Fruit fly (Drosophila melanogaster): ENCODE data around the gene CG45045.

The CG45045 gene

DNA sequence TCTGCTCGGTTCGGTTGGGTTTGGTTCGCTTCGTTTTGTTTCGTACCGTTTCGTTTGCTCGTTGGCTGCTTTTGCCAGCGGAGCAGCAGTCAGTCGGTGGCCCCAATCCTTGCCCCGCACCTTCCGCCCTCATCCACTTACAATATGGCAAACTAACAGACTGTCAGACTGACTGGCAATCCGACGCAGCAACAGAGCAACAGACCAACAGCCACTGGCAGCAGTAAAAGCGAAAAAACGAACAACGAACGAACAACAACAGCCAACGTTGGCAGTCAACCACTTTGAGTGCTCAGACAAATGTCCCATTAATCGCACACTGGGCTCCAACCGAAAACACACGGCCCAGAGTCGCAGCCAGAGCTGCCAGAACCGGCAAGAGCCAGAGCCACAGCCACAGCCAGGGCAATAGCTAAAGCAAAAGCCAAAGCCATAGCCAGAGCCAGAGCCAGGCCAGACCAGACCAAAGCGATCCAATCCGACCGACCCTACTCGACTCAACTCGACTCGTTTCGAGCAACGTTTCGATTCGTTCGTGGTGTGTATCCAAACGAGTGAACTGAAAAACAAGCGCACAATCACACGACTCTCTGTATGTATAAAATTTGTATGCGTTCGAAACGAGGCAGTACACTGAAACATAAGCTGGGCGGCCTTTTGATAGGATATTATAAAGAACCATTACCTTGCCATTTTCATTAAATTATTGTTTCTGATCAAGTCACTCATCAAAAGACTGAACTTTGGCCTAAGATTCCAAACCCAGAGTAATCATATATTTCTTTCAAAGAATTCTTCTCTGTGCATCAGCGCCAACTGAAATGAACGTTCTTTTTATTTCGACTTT lies 36.5 kb downstream of the CG45045 start (continued):
- peak; percentile 100 for TF ChIP-seq Sox102F (GFP tag; optimal IDR thresholded peaks at IDR 0.05)
- peak; percentile 100 for TF ChIP-seq topi (GFP tag; optimal IDR thresholded peaks at IDR 0.05)
- TF ChIP-seq CG6163 (GFP tag; IDR thresholded peaks at IDR 0.05) = peak; percentile 100
- TF ChIP-seq fkh (GFP tag; optimal IDR thresholded peaks at IDR 0.05) = peak; percentile 91
- peak; percentile 100 for TF ChIP-seq salr (GFP tag; optimal IDR thresholded peaks at IDR 0.05)
- TF ChIP-seq CG8319 (GFP tag; optimal IDR thresholded peaks at IDR 0.05) = peak; percentile 100
- peak; percentile 100 for TF ChIP-seq Lpt (GFP tag; optimal IDR thresholded peaks at IDR 0.05)
- TF ChIP-seq Gug (GFP tag; IDR thresholded peaks at IDR 0.05) = peak; percentile 100
- TF ChIP-seq CG6808 (GFP tag; optimal IDR thresholded peaks at IDR 0.05) = peak; percentile 99
- peak; percentile 99 for TF ChIP-seq CG16779 (tag; optimal IDR thresholded peaks at IDR 0.05)
- peak; percentile 100 for TF ChIP-seq CG6276 (GFP tag; optimal IDR thresholded peaks at IDR 0.05)
- peak; percentile 100 for TF ChIP-seq CG34406 (GFP tag; optimal IDR thresholded peaks at IDR 0.05)
- peak; percentile 100 for TF ChIP-seq CG4318 (GFP tag; optimal IDR thresholded peaks at IDR 0.05)
- TF ChIP-seq Met (GFP tag; optimal IDR thresholded peaks at IDR 0.05) = peak; percentile 100
- TF ChIP-seq Hr4 (GFP tag; optimal IDR thresholded peaks at IDR 0.05) = peak; percentile 100
- TF ChIP-seq eg (GFP tag; IDR thresholded peaks at IDR 0.05) = peak; percentile 100
- TF ChIP-seq CG11294 (GFP tag; IDR thresholded peaks at IDR 0.05) = peak; percentile 100
- TF ChIP-seq Ets96B (tag; optimal IDR thresholded peaks at IDR 0.05) = peak; percentile 100
- peak; percentile 100 for TF ChIP-seq CG8119 (GFP tag; IDR thresholded peaks at IDR 0.05)
- peak; percentile 100 for TF ChIP-seq Sox14 (GFP tag; optimal IDR thresholded peaks at IDR 0.05)
- TF ChIP-seq Blimp-1 (GFP tag; optimal IDR thresholded peaks at IDR 0.05) = peak; percentile 97
- TF ChIP-seq CG15336 (GFP tag; IDR thresholded peaks at IDR 0.05) = peak; percentile 100
- peak; percentile 100 for TF ChIP-seq CG10631 (GFP tag; optimal IDR thresholded peaks at IDR 0.05)
- peak; percentile 100 for TF ChIP-seq svp (GFP tag)
- peak; percentile 99 for TF ChIP-seq fd85E (GFP tag; optimal IDR thresholded peaks at IDR 0.05)
- peak; percentile 100 for TF ChIP-seq esn (GFP tag; optimal IDR thresholded peaks at IDR 0.05)
- peak; percentile 100 for TF ChIP-seq CG31627 (GFP tag; optimal IDR thresholded peaks at IDR 0.05)
- peak; percentile 100 for TF ChIP-seq CG32006 (GFP tag; optimal IDR thresholded peaks at IDR 0.05)
- TF ChIP-seq fd59A (GFP tag; optimal IDR thresholded peaks at IDR 0.05) = peak; percentile 100
- TF ChIP-seq OdsH (GFP tag; optimal IDR thresholded peaks at IDR 0.05) = peak; percentile 100
- peak; percentile 100 for TF ChIP-seq CG3919 (GFP tag; optimal IDR thresholded peaks at IDR 0.05)

- TF ChIP-seq Hr39 (GFP tag; optimal IDR thresholded peaks at IDR 0.05) = no peak
- no peak for TF ChIP-seq CG31627 (GFP tag; optimal IDR thresholded peaks at IDR 0.05)
- TF ChIP-seq CG6808 (GFP tag; optimal IDR thresholded peaks at IDR 0.05) = peak; percentile 9
- no peak for TF ChIP-seq fkh (GFP tag; optimal IDR thresholded peaks at IDR 0.05)
- TF ChIP-seq CG6854 (GFP tag; optimal IDR thresholded peaks at IDR 0.05) = peak; percentile 5
Measured at dm6 chr3R:17704538-17704854, 37.1 kb downstream of the CG45045 start.

- no peak for TF ChIP-seq CG6854 (GFP tag; optimal IDR thresholded peaks at IDR 0.05)
- no peak for TF ChIP-seq CG8632 (GFP tag; optimal IDR thresholded peaks at IDR 0.05)
- no peak for TF ChIP-seq Hr39 (GFP tag; optimal IDR thresholded peaks at IDR 0.05)
- no peak for TF ChIP-seq Met (GFP tag; optimal IDR thresholded peaks at IDR 0.05)
- TF ChIP-seq acj6 (GFP tag; optimal IDR thresholded peaks at IDR 0.05) = no peak
- TF ChIP-seq CG8319 (GFP tag; optimal IDR thresholded peaks at IDR 0.05) = no peak
- TF ChIP-seq CG6163 (GFP tag; IDR thresholded peaks at IDR 0.05) = no peak
- TF ChIP-seq Hr38 (GFP tag; optimal IDR thresholded peaks at IDR 0.05) = no peak
- no peak for TF ChIP-seq OdsH (GFP tag; optimal IDR thresholded peaks at IDR 0.05)
- TF ChIP-seq CG6276 (GFP tag; optimal IDR thresholded peaks at IDR 0.05) = no peak
- TF ChIP-seq eg (GFP tag; IDR thresholded peaks at IDR 0.05) = no peak
Measured at dm6 chr3R:17705140-17705539, 37.8 kb downstream of the CG45045 start.

Measured in whole organism, prepupa.